Worm (Caenorhabditis elegans): ENCODE measurements around the gene lntl-1.

Gene lntl-1

DNA sequence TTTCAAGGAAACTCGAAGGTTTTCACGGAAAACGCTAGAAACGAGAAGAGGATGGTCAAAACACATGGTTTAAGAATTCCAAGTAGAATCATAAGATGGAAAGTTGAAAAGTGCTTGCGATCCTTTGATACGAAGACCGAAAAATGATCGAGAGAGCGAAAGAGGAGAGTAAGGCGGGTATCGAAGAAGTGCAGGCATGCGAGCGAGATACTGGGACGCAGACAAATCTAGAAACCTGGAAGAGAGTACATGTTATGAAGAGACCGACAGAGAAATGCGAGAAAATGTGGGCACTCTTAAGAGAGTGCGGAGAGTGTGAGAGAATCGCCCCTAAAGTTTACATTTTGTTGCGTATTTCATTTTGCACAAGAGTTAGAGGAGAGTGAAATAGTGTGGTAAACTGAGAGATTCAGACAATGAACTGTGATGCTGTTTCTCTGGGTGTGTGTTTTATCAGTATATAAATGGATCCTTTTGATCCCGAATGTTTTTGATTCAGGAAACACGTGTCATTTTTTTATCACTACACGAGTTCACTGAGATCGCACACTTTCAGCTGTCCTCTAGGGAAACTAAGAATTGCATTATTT lies 52.8 kb downstream of the lntl-1 start (continued):
- TF ChIP-seq sptf-1 (tag; optimal IDR thresholded peaks at IDR 0.05) (no peak), irx-1 (tag; optimal IDR thresholded peaks at IDR 0.05) (peak; percentile 54), unc-30 (tag; optimal IDR thresholded peaks at IDR 0.05) (no peak), xbp-1 (tag; optimal IDR thresholded peaks at IDR 0.05) (peak; percentile 79), Y116A8C.19 (tag; optimal IDR thresholded peaks at IDR 0.05; ENCODE audit: borderline replicate concordance) (no peak), dpl-1 (GFP tag; optimal IDR thresholded peaks at IDR 0.05) (peak; percentile 28 to 58 (median 41)), nhr-90 (tag; optimal IDR thresholded peaks at IDR 0.05; ENCODE audit: poor library complexity) (peak; percentile 83), swsn-7 (tag; optimal IDR thresholded peaks at IDR 0.05) (peak; percentile 89), C34B4.2 (tag; optimal IDR thresholded peaks at IDR 0.05) (no peak), vab-15 (tag; optimal IDR thresholded peaks at IDR 0.05) (no peak), unc-98 (GFP tag; IDR thresholded peaks at IDR 0.05) (no peak), ztf-4 (tag; optimal IDR thresholded peaks at IDR 0.05) (peak; percentile 76), isw-1 (GFP tag; IDR thresholded peaks at IDR 0.05) (peak; percentile 55), nhr-84 (tag; optimal IDR thresholded peaks at IDR 0.05) (no peak), sup-37 (GFP tag; optimal IDR thresholded peaks at IDR 0.05) (peak; percentile 58), skn-1 (tag; optimal IDR thresholded peaks at IDR 0.05) (peak; percentile 83), tlp-1 (tag; optimal IDR thresholded peaks at IDR 0.05) (no peak), ama-1 (optimal IDR thresholded peaks at IDR 0.05) (peak; percentile 43), sox-4 (tag; optimal IDR thresholded peaks at IDR 0.05) (peak; percentile 66), nhr-85 (tag) (peak; percentile 96), hlh-4 (tag; optimal IDR thresholded peaks at IDR 0.05) (no peak), dsc-1 (tag; optimal IDR thresholded peaks at IDR 0.05) (peak; percentile 61), unc-86 (tag; optimal IDR thresholded peaks at IDR 0.05) (peak; percentile 66), egl-27 (tag; optimal IDR thresholded peaks at IDR 0.05) (peak; percentile 46 to 75), lin-15B (tag; optimal IDR thresholded peaks at IDR 0.05) (no peak), tbx-2 (tag; optimal IDR thresholded peaks at IDR 0.05) (peak; percentile 88), pag-3 (tag; optimal IDR thresholded peaks at IDR 0.05; ENCODE audit: borderline replicate concordance, insufficient read depth) (no peak), nhr-20 (tag; optimal IDR thresholded peaks at IDR 0.05) (peak; percentile 97), fkh-8 (tag; optimal IDR thresholded peaks at IDR 0.05) (peak; percentile 72), lin-35 (GFP tag; optimal IDR thresholded peaks at IDR 0.05) (peak; percentile 69 to 72), ceh-88 (GFP tag; IDR thresholded peaks at IDR 0.05) (no peak), efl-3 (GFP tag; optimal IDR thresholded peaks at IDR 0.05) (no peak), aha-1 (tag; optimal IDR thresholded peaks at IDR 0.05) (no peak), snu-23 (GFP tag; optimal IDR thresholded peaks at IDR 0.05) (peak; percentile 91), ets-5 (GFP tag; IDR thresholded peaks at IDR 0.05) (no peak), unc-62 (GFP tag; optimal IDR thresholded peaks at IDR 0.05) (no peak), zip-4 (GFP tag; optimal IDR thresholded peaks at IDR 0.05) (no peak), mab-9 (GFP tag; IDR thresholded peaks at IDR 0.05) (no peak), nhr-11 (tag; optimal IDR thresholded peaks at IDR 0.05) (peak; percentile 69), nhr-12 (tag; optimal IDR thresholded peaks at IDR 0.05) (no peak), fkh-10 (GFP tag; optimal IDR thresholded peaks at IDR 0.05) (no peak)

DNA sequence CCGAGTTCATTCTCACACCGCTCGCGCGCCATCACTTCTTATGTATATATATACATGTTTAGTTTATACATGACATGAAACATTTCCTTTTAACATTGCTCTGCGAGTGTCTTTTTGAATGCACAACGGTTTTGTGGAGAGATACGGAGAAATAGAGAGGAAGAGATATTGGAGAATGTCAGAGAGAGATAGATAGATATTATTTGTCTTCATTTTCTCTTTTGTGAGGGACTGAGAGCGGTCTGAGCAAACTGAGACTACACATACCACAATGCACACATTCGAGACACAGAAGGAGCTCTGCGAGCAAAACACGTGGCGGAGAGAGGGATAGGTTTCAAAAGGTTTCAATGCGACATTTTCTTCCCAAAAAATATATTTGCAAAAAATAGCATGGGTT lies 53.6 kb downstream of the lntl-1 start:
- peak; percentile 68 for TF ChIP-seq nhr-71 (tag; optimal IDR thresholded peaks at IDR 0.05)
- no peak for TF ChIP-seq nhr-47 (tag; optimal IDR thresholded peaks at IDR 0.05)
- peak; percentile 17 to 54 for TF ChIP-seq lsy-2 (tag; optimal IDR thresholded peaks at IDR 0.05)
- TF ChIP-seq pax-3 (tag; optimal IDR thresholded peaks at IDR 0.05), result no peak
- TF ChIP-seq mdl-1 (tag; optimal IDR thresholded peaks at IDR 0.05), result peak in 1 of 2 experiments; percentile 49
- no peak for TF ChIP-seq hpl-2 (GFP tag; optimal IDR thresholded peaks at IDR 0.05)
- TF ChIP-seq C04F5.9 (tag; optimal IDR thresholded peaks at IDR 0.05), result no peak
- TF ChIP-seq egl-27 (tag; optimal IDR thresholded peaks at IDR 0.05), result peak in 1 of 2 experiments; percentile 14
- TF ChIP-seq elt-3 (tag; optimal IDR thresholded peaks at IDR 0.05), result no peak
- no peak for TF ChIP-seq snu-23 (GFP tag; optimal IDR thresholded peaks at IDR 0.05)
- TF ChIP-seq C16A3.4 (tag; optimal IDR thresholded peaks at IDR 0.05), result peak; percentile 11
- TF ChIP-seq lin-39 (tag; optimal IDR thresholded peaks at IDR 0.05), result no peak
- no peak for TF ChIP-seq fkh-10 (GFP tag; optimal IDR thresholded peaks at IDR 0.05)
- no peak for TF ChIP-seq aly-2 (tag; optimal IDR thresholded peaks at IDR 0.05)
- TF ChIP-seq egl-13 (tag; optimal IDR thresholded peaks at IDR 0.05), result peak; percentile 15
- peak; percentile 80 for TF ChIP-seq nhr-77 (tag; optimal IDR thresholded peaks at IDR 0.05)
- peak; percentile 6 for TF ChIP-seq swsn-7 (tag; optimal IDR thresholded peaks at IDR 0.05)
- TF ChIP-seq mab-9 (GFP tag; IDR thresholded peaks at IDR 0.05), result no peak
- TF ChIP-seq unc-30 (tag; optimal IDR thresholded peaks at IDR 0.05), result no peak

All from whole organism, L1 larva.